Worm (Caenorhabditis elegans): ENCODE results near the gene srab-23.

ce11 chrV:2068728-2069443 is 33.4 kb upstream of the srab-23 start:
- TF ChIP-seq elt-1 (tag; optimal IDR thresholded peaks at IDR 0.05), result no peak
- TF ChIP-seq aly-2 (tag; optimal IDR thresholded peaks at IDR 0.05), result no peak
- no peak for TF ChIP-seq nhr-6 (tag; optimal IDR thresholded peaks at IDR 0.05)
- TF ChIP-seq lin-11 (tag; optimal IDR thresholded peaks at IDR 0.05), result no peak
